Worm (Caenorhabditis elegans) whole organism, midembryonic: Measurements from ENCODE around the gene Y54F10BM.21.

Experiments
- flt-1 ChIP-seq: fragments of 200-800 bp; sonication (Bioruptor generic); IDR thresholded peaks from 2 replicates; pipeline ENCODE4 v1.3.6; 2022; ENCODE audit warnings: missing genetic modification characterization, missing compliant biosample characterization
- klf-2 ChIP-seq: fragments of 200-800 bp; sonication (Bioruptor generic); conservative IDR thresholded peaks from 2 replicates; pipeline ENCODE4 v1.3.6; 2022; ENCODE audit warnings: missing genetic modification reagents, missing genetic modification characterization, missing compliant biosample characterization
- tab-1 ChIP-seq: fragments of 200-800 bp; sonication (Bioruptor generic); IDR thresholded peaks from 2 replicates; pipeline ENCODE4 v1.3.6; 2022; ENCODE audit warnings: missing genetic modification characterization, missing compliant biosample characterization
- ztf-23 ChIP-seq: fragments of 200-800 bp; sonication (Bioruptor generic); IDR thresholded peaks from 2 replicates; pipeline ENCODE4 v1.3.6; 2022; ENCODE audit warnings: missing genetic modification reagents, missing genetic modification characterization, missing compliant biosample characterization
- ztf-29 ChIP-seq: fragments of 200-800 bp; sonication (Bioruptor generic); IDR thresholded peaks from 2 replicates; pipeline ENCODE4 v1.3.6; 2022; ENCODE audit warnings: missing genetic modification reagents, missing genetic modification characterization, missing compliant biosample characterization

DNA sequence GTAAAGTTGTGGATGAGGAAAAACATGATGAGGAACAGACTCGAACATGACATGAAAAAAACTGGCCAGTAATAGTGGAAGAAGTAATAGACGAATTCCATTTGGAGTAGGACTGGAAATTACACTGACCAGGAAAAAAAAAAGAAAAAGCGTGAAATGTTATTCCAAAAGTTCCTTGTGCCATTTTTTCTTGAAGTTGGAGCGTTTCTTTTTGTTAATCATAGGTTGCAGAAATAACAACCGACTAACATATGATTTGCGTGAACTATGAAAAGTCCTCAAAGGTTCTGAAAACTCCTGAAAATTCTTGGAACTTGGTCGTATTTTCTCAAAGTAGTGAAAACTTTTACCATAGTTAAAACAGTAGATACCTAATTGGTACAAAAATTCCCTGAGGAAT is 31.2 kb upstream of the Y54F10BM.21 start, which contains the start of gene srd-67:
- TF ChIP-seq ztf-23, result no peak
- no peak for TF ChIP-seq flt-1
- TF ChIP-seq klf-2 (GFP tag; lab: Robert Waterston, UW), result no peak
- no peak for TF ChIP-seq tab-1 (GFP tag; lab: Robert Waterston, UW)
- TF ChIP-seq ztf-29 (GFP tag; lab: Robert Waterston, UW), result no peak
